Worm (Caenorhabditis elegans) whole organism, midembryonic: Measurements from ENCODE around the gene srg-44.

ENCODE experiments used
- T22C8.4 ChIP-seq: fragments of 200-800 bp; sonication (Bioruptor generic); IDR thresholded peaks from 2 replicates; pipeline ENCODE4 v1.3.6; 2022; ENCODE audit warnings: missing genetic modification characterization, missing compliant biosample characterization
- cog-1 ChIP-seq: sonication (generic microtip); optimal IDR thresholded peaks from 2 replicates; lab custom pipeline; 2016; ENCODE audit warnings: missing genetic modification characterization, missing compliant biosample characterization
- flt-1 ChIP-seq: fragments of 200-800 bp; sonication (Bioruptor generic); IDR thresholded peaks from 2 replicates; pipeline ENCODE4 v1.3.6; 2022; ENCODE audit warnings: missing genetic modification characterization, missing compliant biosample characterization
- klf-2 ChIP-seq: fragments of 200-800 bp; sonication (Bioruptor generic); conservative IDR thresholded peaks from 2 replicates; pipeline ENCODE4 v1.3.6; 2022; ENCODE audit warnings: missing genetic modification reagents, missing genetic modification characterization, missing compliant biosample characterization
- med-1 ChIP-seq: sonication (generic microtip); optimal IDR thresholded peaks from 2 replicates; lab custom pipeline; 2017; ENCODE audit warnings: missing genetic modification characterization, mild to moderate bottlenecking, missing compliant biosample characterization, antibody characterized with exemption, missing genetic modification reagents; ENCODE audit not compliant: insufficient read depth
- ref-1 ChIP-seq: fragments of 200-800 bp; sonication (Bioruptor generic); conservative IDR thresholded peaks from 2 replicates; pipeline ENCODE4 v1.3.6; 2022; ENCODE audit warnings: missing genetic modification reagents, missing genetic modification characterization, missing compliant biosample characterization
- tab-1 ChIP-seq: fragments of 200-800 bp; sonication (Bioruptor generic); IDR thresholded peaks from 2 replicates; pipeline ENCODE4 v1.3.6; 2022; ENCODE audit warnings: missing genetic modification characterization, missing compliant biosample characterization
- ztf-23 ChIP-seq: fragments of 200-800 bp; sonication (Bioruptor generic); IDR thresholded peaks from 2 replicates; pipeline ENCODE4 v1.3.6; 2022; ENCODE audit warnings: missing genetic modification reagents, missing genetic modification characterization, missing compliant biosample characterization
- ztf-29 ChIP-seq: fragments of 200-800 bp; sonication (Bioruptor generic); IDR thresholded peaks from 2 replicates; pipeline ENCODE4 v1.3.6; 2022; ENCODE audit warnings: missing genetic modification reagents, missing genetic modification characterization, missing compliant biosample characterization

The srg-44 gene

ce11 chrV:17350093-17350492 lies 21.5 kb downstream of the srg-44 start, which contains the start of gene lsy-27:
Gene lsy-27 (minus strand): TSS chrV:17350193.
- TF ChIP-seq ztf-29 (GFP tag; lab: Robert Waterston, UW) (no peak), T22C8.4 (GFP tag; lab: Robert Waterston, UW) (no peak), ztf-23 (GFP tag; lab: Robert Waterston, UW) (no peak), med-1 (GFP tag; lab: Kevin White, UChicago) (no peak), cog-1 (tag; lab: Kevin White, UChicago) (no peak), tab-1 (GFP tag; lab: Robert Waterston, UW) (no peak), ref-1 (GFP tag; lab: Robert Waterston, UW) (no peak), flt-1 (GFP tag; lab: Robert Waterston, UW) (no peak)

ce11 chrV:17352827-17353373 lies 24.3 kb downstream of the srg-44 start, which contains the start of the genes fbxa-134 and F47H4.2:
Gene fbxa-134 (minus strand): TSS chrV:17352870.
Gene F47H4.2 (plus strand): TSS chrV:17353323.
- TF ChIP-seq cog-1 (tag; lab: Kevin White, UChicago), result no peak
- no peak for TF ChIP-seq med-1 (GFP tag; lab: Kevin White, UChicago)
- TF ChIP-seq T22C8.4 (GFP tag; lab: Robert Waterston, UW), result no peak
- no peak for TF ChIP-seq flt-1 (GFP tag; lab: Robert Waterston, UW)
- no peak for TF ChIP-seq klf-2 (GFP tag; lab: Robert Waterston, UW)
- no peak for TF ChIP-seq tab-1 (GFP tag; lab: Robert Waterston, UW)
- no peak for TF ChIP-seq ztf-29 (GFP tag; lab: Robert Waterston, UW)
- no peak for TF ChIP-seq ztf-23 (GFP tag; lab: Robert Waterston, UW)

- TF ChIP-seq cog-1 (tag; lab: Kevin White, UChicago) (no peak), klf-2 (GFP tag; lab: Robert Waterston, UW) (no peak), ref-1 (GFP tag; lab: Robert Waterston, UW) (no peak), ztf-29 (GFP tag; lab: Robert Waterston, UW) (no peak), T22C8.4 (GFP tag; lab: Robert Waterston, UW) (no peak), med-1 (GFP tag; lab: Kevin White, UChicago) (no peak), tab-1 (GFP tag; lab: Robert Waterston, UW) (no peak), flt-1 (GFP tag; lab: Robert Waterston, UW) (no peak), ztf-23 (GFP tag; lab: Robert Waterston, UW) (no peak)
Measured at ce11 chrV:17376639-17377038, 48.0 kb downstream of the srg-44 start, which contains the start of gene Y20C6A.1. Gene Y20C6A.1 (minus strand): TSS chrV:17376745.

ce11 chrV:17377140-17377539 lies 48.5 kb downstream of the srg-44 start, which contains the start of gene fbxb-7:
Gene fbxb-7 (plus strand): TSS chrV:17377406.
- TF ChIP-seq klf-2 (GFP tag; lab: Robert Waterston, UW) (no peak), tab-1 (GFP tag; lab: Robert Waterston, UW) (no peak), T22C8.4 (GFP tag; lab: Robert Waterston, UW) (no peak), ref-1 (GFP tag; lab: Robert Waterston, UW) (no peak), cog-1 (tag; lab: Kevin White, UChicago) (no peak), ztf-23 (GFP tag; lab: Robert Waterston, UW) (no peak)

ce11 chrV:17379932-17380331 lies 51.3 kb downstream of the srg-44 start, which contains the start of gene Y20C6A.4:
Gene Y20C6A.4 (plus strand): TSS chrV:17380232.
- no peak for TF ChIP-seq cog-1 (tag; lab: Kevin White, UChicago)
- TF ChIP-seq T22C8.4 (GFP tag; lab: Robert Waterston, UW), result no peak
- TF ChIP-seq ref-1 (GFP tag; lab: Robert Waterston, UW), result no peak
- TF ChIP-seq tab-1 (GFP tag; lab: Robert Waterston, UW), result no peak
- TF ChIP-seq ztf-29 (GFP tag; lab: Robert Waterston, UW), result no peak
- TF ChIP-seq ztf-23 (GFP tag; lab: Robert Waterston, UW), result no peak
- no peak for TF ChIP-seq flt-1 (GFP tag; lab: Robert Waterston, UW)
- no peak for TF ChIP-seq med-1 (GFP tag; lab: Kevin White, UChicago)
- TF ChIP-seq klf-2 (GFP tag; lab: Robert Waterston, UW), result no peak
